Worm (Caenorhabditis elegans): ENCODE results near the gene F21D12.3.

DNA sequence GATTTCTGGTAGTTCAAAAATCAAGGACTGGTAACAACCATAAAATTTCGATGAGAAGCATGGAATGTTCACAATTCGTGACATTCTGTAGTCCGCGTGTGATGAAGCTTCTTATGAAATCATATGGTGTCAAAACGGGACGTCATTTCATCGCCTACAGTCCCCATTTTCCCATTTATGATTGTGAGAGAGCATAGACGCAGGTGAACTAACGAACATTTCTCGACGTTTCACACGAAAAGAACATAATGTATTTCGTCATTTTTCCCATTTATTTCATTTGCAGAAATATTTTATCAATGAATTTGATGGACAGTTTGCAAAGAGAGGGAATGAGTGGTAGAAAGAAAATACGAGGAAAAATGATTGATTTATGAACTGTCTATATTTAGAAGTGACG lies 36.7 kb downstream of the F21D12.3 start:
- TF ChIP-seq nhr-11 (tag; optimal IDR thresholded peaks at IDR 0.05) (no peak), nhr-23 (tag; optimal IDR thresholded peaks at IDR 0.05) (no peak), ceh-9 (tag; optimal IDR thresholded peaks at IDR 0.05) (no peak), snpc-4 (tag; optimal IDR thresholded peaks at IDR 0.05) (no peak), egl-27 (tag; optimal IDR thresholded peaks at IDR 0.05) (no peak), ztf-11 (tag; optimal IDR thresholded peaks at IDR 0.05) (no peak), fos-1 (tag; optimal IDR thresholded peaks at IDR 0.05) (no peak), ama-1 (optimal IDR thresholded peaks at IDR 0.05) (no peak), daf-12 (tag; optimal IDR thresholded peaks at IDR 0.05) (no peak), ztf-4 (tag; optimal IDR thresholded peaks at IDR 0.05) (no peak), nhr-12 (tag; optimal IDR thresholded peaks at IDR 0.05) (no peak), nhr-77 (tag; optimal IDR thresholded peaks at IDR 0.05) (no peak), zag-1 (tag; optimal IDR thresholded peaks at IDR 0.05) (no peak), pha-4 (tag; optimal IDR thresholded peaks at IDR 0.05) (no peak)
